Fruit fly (Drosophila melanogaster) whole organism, embryonic: ENCODE measurements around the gene CG4730.

ENCODE experiments used
- Aef1 ChIP-seq: fragments of 200-800 bp; sonication (Bioruptor generic); IDR thresholded peaks from 3 replicates; pipeline ENCODE4 v1.3.6; 2022; ENCODE audit warnings: missing biosample characterization, missing genetic modification characterization
- Antp ChIP-seq: fragments of 200-800 bp; sonication (Bioruptor generic); optimal IDR thresholded peaks from 3 replicates; lab custom pipeline; 2016; ENCODE audit warnings: missing biosample characterization, missing genetic modification characterization
- B-H2 ChIP-seq: fragments of 200-800 bp; sonication (Bioruptor generic); optimal IDR thresholded peaks from 2 replicates; lab custom pipeline; 2018; ENCODE audit warnings: missing biosample characterization, mild to moderate bottlenecking, missing genetic modification characterization
- CG10209 ChIP-seq: fragments of 200-800 bp; sonication (Bioruptor generic); optimal IDR thresholded peaks from 3 replicates; lab custom pipeline; 2017; ENCODE audit warnings: missing biosample characterization, mild to moderate bottlenecking, missing genetic modification characterization, missing genetic modification reagents
- CG10274 ChIP-seq: fragments of 200-800 bp; sonication (Bioruptor generic); optimal IDR thresholded peaks from 3 replicates; lab custom pipeline; 2017; ENCODE audit warnings: missing biosample characterization, mild to moderate bottlenecking, missing genetic modification characterization
- CG10366 ChIP-seq: fragments of 200-800 bp; sonication (Bioruptor generic); IDR thresholded peaks from 2 replicates; pipeline ENCODE4 v1.3.6; 2022; ENCODE audit warnings: missing biosample characterization, missing genetic modification characterization
- CG11504 ChIP-seq: fragments of 200-800 bp; sonication (Bioruptor generic); optimal IDR thresholded peaks from 3 replicates; lab custom pipeline; 2019; ENCODE audit warnings: missing biosample characterization, mild to moderate bottlenecking, missing genetic modification characterization, moderate library complexity
- CG14860 ChIP-seq: fragments of 200-800 bp; sonication (Bioruptor generic); IDR thresholded peaks from 3 replicates; pipeline ENCODE4 v1.3.6; 2022; ENCODE audit warnings: missing biosample characterization, missing genetic modification characterization; ENCODE audit not compliant: partially characterized antibody
- CG16779 ChIP-seq: fragments of 200-800 bp; sonication (Bioruptor generic); IDR thresholded peaks from 2 replicates; pipeline ENCODE4 v1.3.6; 2022; ENCODE audit warnings: missing biosample characterization, missing genetic modification characterization
- CG18764 ChIP-seq: fragments of 200-800 bp; sonication (Bioruptor generic); optimal IDR thresholded peaks from 3 replicates; lab custom pipeline; 2016; ENCODE audit warnings: missing biosample characterization, missing genetic modification characterization
- CG3065 ChIP-seq: fragments of 200-800 bp; sonication (Bioruptor generic); optimal IDR thresholded peaks from 2 replicates; lab custom pipeline; 2016; ENCODE audit warnings: missing biosample characterization, missing genetic modification characterization
- CG31224 ChIP-seq: fragments of 200-800 bp; sonication (Bioruptor generic); IDR thresholded peaks from 2 replicates; pipeline ENCODE4 v1.3.6; 2022; ENCODE audit warnings: missing biosample characterization, missing genetic modification characterization
- CG31441 ChIP-seq: fragments of 200-800 bp; sonication (Bioruptor generic); IDR thresholded peaks from 2 replicates; pipeline ENCODE4 v1.3.6; 2022; ENCODE audit warnings: missing biosample characterization, missing genetic modification characterization
- CG3995 ChIP-seq: fragments of 200-800 bp; sonication (Bioruptor generic); optimal IDR thresholded peaks from 3 replicates; lab custom pipeline; 2016; ENCODE audit warnings: missing biosample characterization, missing genetic modification characterization
- CG8359 ChIP-seq: fragments of 200-800 bp; sonication (Bioruptor generic); optimal IDR thresholded peaks from 2 replicates; lab custom pipeline; 2017; ENCODE audit warnings: missing biosample characterization, mild to moderate bottlenecking, missing genetic modification characterization, borderline replicate concordance
- Drgx ChIP-seq: fragments of 200-800 bp; sonication (Bioruptor generic); IDR thresholded peaks from 2 replicates; pipeline ENCODE4 v1.3.6; 2022; ENCODE audit warnings: missing biosample characterization, missing genetic modification characterization
- Ets65A ChIP-seq: fragments of 200-800 bp; sonication (Bioruptor generic); peaks from one replicate; lab custom pipeline; 2016; ENCODE audit warnings: missing biosample characterization, missing genetic modification characterization
- Hmr ChIP-seq: fragments of 200-800 bp; sonication (Bioruptor generic); optimal IDR thresholded peaks from 3 replicates; lab custom pipeline; 2017; ENCODE audit warnings: mild to moderate bottlenecking, missing biosample characterization, missing genetic modification reagents, missing genetic modification characterization
- Max ChIP-seq: fragments of 200-800 bp; sonication (Bioruptor generic); optimal IDR thresholded peaks from 2 replicates; lab custom pipeline; 2016; ENCODE audit warnings: missing biosample characterization, mild to moderate bottlenecking, missing genetic modification characterization
- Nf-YA ChIP-seq: fragments of 200-800 bp; sonication (Bioruptor generic); IDR thresholded peaks from 2 replicates; pipeline ENCODE4 v1.3.6; 2022; ENCODE audit warnings: missing biosample characterization, missing genetic modification characterization
- Nf-YB ChIP-seq: fragments of 200-800 bp; sonication (Bioruptor generic); optimal IDR thresholded peaks from 3 replicates; lab custom pipeline; 2019; ENCODE audit warnings: missing biosample characterization, mild to moderate bottlenecking, missing genetic modification characterization, moderate library complexity
- Opbp ChIP-seq: fragments of 200-800 bp; sonication (Bioruptor generic); IDR thresholded peaks from 3 replicates; pipeline ENCODE4 v1.3.6; 2022; ENCODE audit warnings: missing biosample characterization, missing genetic modification characterization; ENCODE audit not compliant: partially characterized antibody
- Optix ChIP-seq: fragments of 200-800 bp; sonication (Bioruptor generic); IDR thresholded peaks from 3 replicates; pipeline ENCODE4 v1.3.6; 2022; ENCODE audit warnings: missing biosample characterization, missing genetic modification characterization
- Sin3A ChIP-seq: fragments of >200 bp; optimal IDR thresholded peaks from 2 replicates; lab custom pipeline; 2018
- Taf1 ChIP-seq: fragments of 200-800 bp; sonication (Bioruptor generic); IDR thresholded peaks from 2 replicates; pipeline ENCODE4 v1.3.6; 2022; ENCODE audit warnings: missing biosample characterization, missing genetic modification characterization
- Xrp1 ChIP-seq: fragments of 200-800 bp; sonication (Bioruptor generic); IDR thresholded peaks from 2 replicates; pipeline ENCODE4 v1.3.6; 2022; ENCODE audit warnings: missing biosample characterization, missing genetic modification characterization
- bcd ChIP-seq: fragments of 200-800 bp; sonication (Bioruptor generic); optimal IDR thresholded peaks from 2 replicates; lab custom pipeline; 2017; ENCODE audit warnings: missing biosample characterization, mild to moderate bottlenecking, missing genetic modification characterization
- bigmax ChIP-seq: fragments of 200-800 bp; sonication (Bioruptor generic); optimal IDR thresholded peaks from 2 replicates; lab custom pipeline; 2018; ENCODE audit warnings: missing biosample characterization, mild to moderate bottlenecking, missing genetic modification characterization
- cg ChIP-seq: fragments of 200-800 bp; sonication (Bioruptor generic); optimal IDR thresholded peaks from 3 replicates; lab custom pipeline; 2019; ENCODE audit warnings: missing biosample characterization, mild to moderate bottlenecking, missing genetic modification characterization, moderate library complexity
- chm ChIP-seq: fragments of 200-800 bp; sonication (Bioruptor generic); IDR thresholded peaks from 2 replicates; pipeline ENCODE4 v1.3.6; 2022; ENCODE audit warnings: missing biosample characterization, missing genetic modification characterization
- ci ChIP-seq: fragments of 200-800 bp; sonication (Bioruptor generic); IDR thresholded peaks from 3 replicates; pipeline ENCODE4 v1.3.6; 2022; ENCODE audit warnings: missing biosample characterization, missing genetic modification characterization
- cwo ChIP-seq: fragments of 200-800 bp; sonication (Bioruptor generic); optimal IDR thresholded peaks from 3 replicates; lab custom pipeline; 2017; ENCODE audit warnings: missing biosample characterization, missing genetic modification characterization, mild to moderate bottlenecking, moderate library complexity, missing genetic modification reagents
- da ChIP-seq: fragments of 200-800 bp; sonication (Bioruptor generic); optimal IDR thresholded peaks from 2 replicates; lab custom pipeline; 2016; ENCODE audit warnings: missing biosample characterization, missing genetic modification characterization
- dpn ChIP-seq, 2 experiments: fragments of 200-800 bp; sonication (Bioruptor generic); optimal IDR thresholded peaks; 3 replicates each; lab custom pipeline; 2016; ENCODE audit warnings: missing biosample characterization in 2 of 2, missing genetic modification characterization in 2 of 2
- gcm ChIP-seq: fragments of 200-800 bp; sonication (Bioruptor generic); optimal IDR thresholded peaks from 2 replicates; lab custom pipeline; 2019; ENCODE audit warnings: missing biosample characterization, mild to moderate bottlenecking, missing genetic modification characterization, moderate library complexity
- gcm2 ChIP-seq: fragments of 200-800 bp; sonication (Bioruptor generic); optimal IDR thresholded peaks from 2 replicates; lab custom pipeline; 2016; ENCODE audit warnings: missing biosample characterization, missing genetic modification characterization
- jigr1 ChIP-seq: fragments of 200-800 bp; sonication (Bioruptor generic); IDR thresholded peaks from 3 replicates; pipeline ENCODE4 v1.3.6; 2022; ENCODE audit warnings: missing biosample characterization, missing genetic modification characterization
- kay ChIP-seq: fragments of 200-800 bp; sonication (Bioruptor generic); optimal IDR thresholded peaks from 2 replicates; lab custom pipeline; 2016; ENCODE audit warnings: missing biosample characterization, missing genetic modification characterization
- ken ChIP-seq: fragments of 200-800 bp; sonication (Bioruptor generic); IDR thresholded peaks from 3 replicates; pipeline ENCODE4 v1.3.6; 2022; ENCODE audit warnings: missing biosample characterization, missing genetic modification characterization
- lbe ChIP-seq: fragments of 200-800 bp; sonication (Bioruptor generic); optimal IDR thresholded peaks from 2 replicates; lab custom pipeline; 2016; ENCODE audit warnings: missing biosample characterization, mild to moderate bottlenecking, missing genetic modification characterization
- lmd ChIP-seq: fragments of 200-800 bp; sonication (Bioruptor generic); IDR thresholded peaks from 2 replicates; pipeline ENCODE4 v1.3.6; 2022; ENCODE audit warnings: missing biosample characterization, missing genetic modification characterization
- nerfin-2 ChIP-seq: fragments of 200-800 bp; sonication (Bioruptor generic); IDR thresholded peaks from 2 replicates; pipeline ENCODE4 v1.3.6; 2022; ENCODE audit warnings: missing biosample characterization, missing genetic modification characterization; ENCODE audit not compliant: partially characterized antibody
- nmo ChIP-seq: fragments of 200-800 bp; sonication (Bioruptor generic); optimal IDR thresholded peaks from 2 replicates; lab custom pipeline; 2018; ENCODE audit warnings: missing biosample characterization, mild to moderate bottlenecking, missing genetic modification characterization, moderate library complexity
- p53 ChIP-seq: fragments of 200-800 bp; sonication (Bioruptor generic); optimal IDR thresholded peaks from 2 replicates; lab custom pipeline; 2016; ENCODE audit warnings: missing biosample characterization, missing genetic modification characterization
- pho ChIP-seq: fragments of 200-800 bp; sonication (Bioruptor generic); optimal IDR thresholded peaks from 2 replicates; lab custom pipeline; 2016; ENCODE audit warnings: missing biosample characterization, missing genetic modification characterization
- sens ChIP-seq: fragments of 200-800 bp; sonication (Bioruptor generic); peaks from one replicate; lab custom pipeline; 2016; ENCODE audit warnings: missing biosample characterization, missing genetic modification characterization
- sug ChIP-seq: fragments of 200-800 bp; optimal IDR thresholded peaks from 2 replicates; lab custom pipeline; 2019; ENCODE audit warnings: missing biosample characterization, mild to moderate bottlenecking, missing genetic modification characterization, moderate library complexity
- twi ChIP-seq: fragments of 200-800 bp; optimal IDR thresholded peaks from 2 replicates; lab custom pipeline; 2019; ENCODE audit warnings: missing biosample characterization, mild to moderate bottlenecking, missing genetic modification characterization, moderate library complexity
- yki ChIP-seq: fragments of >200 bp; optimal IDR thresholded peaks from 3 replicates; lab custom pipeline; 2018
- z ChIP-seq: fragments of 200-800 bp; sonication (Bioruptor generic); IDR thresholded peaks from 3 replicates; pipeline ENCODE4 v1.3.6; 2022; ENCODE audit warnings: missing biosample characterization, missing genetic modification characterization
- zen ChIP-seq: fragments of 200-800 bp; sonication (Bioruptor generic); optimal IDR thresholded peaks from 3 replicates; lab custom pipeline; 2018; ENCODE audit warnings: missing biosample characterization, mild to moderate bottlenecking, missing genetic modification characterization, moderate library complexity

The CG4730 gene

DNA sequence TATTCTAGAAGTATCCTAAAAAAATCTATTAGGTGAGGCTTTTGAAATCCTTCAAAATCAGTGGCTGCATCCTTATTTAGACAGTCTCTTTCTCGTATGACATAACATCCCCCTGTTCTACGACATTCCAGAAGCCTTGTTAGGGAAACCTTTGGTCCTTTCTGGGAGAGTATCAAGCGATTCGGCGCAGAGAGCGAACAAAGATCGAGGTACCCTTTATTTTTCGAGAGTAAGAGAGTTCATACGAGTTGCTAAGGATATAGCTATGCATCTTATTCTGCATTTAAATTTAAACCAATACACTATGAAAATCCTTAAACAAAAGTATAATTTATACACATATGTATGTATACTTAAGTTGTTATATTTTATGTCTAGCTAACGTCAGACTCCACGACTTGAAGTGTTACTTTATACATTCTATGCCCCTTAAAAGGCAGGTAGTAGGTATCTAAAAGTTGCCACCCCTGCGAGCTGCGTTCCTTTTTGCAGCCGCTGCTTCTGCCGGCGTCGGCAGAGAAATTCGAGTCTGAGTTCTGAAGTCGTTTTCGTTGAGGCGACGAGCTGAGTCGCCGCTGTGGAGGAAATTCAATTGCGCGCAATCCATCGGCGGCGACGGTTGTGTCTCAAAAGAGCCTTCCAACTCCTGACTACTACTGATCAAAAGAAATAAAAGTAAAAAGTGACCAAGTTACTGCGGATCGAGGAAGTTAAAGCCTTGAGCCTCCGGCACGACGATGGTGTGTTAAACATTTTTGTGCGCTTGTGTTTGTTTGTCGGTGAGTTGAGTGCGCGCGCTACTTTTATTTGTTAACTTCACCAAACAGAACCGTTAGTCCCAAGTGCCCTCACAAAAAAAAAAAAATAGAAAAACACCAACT, 40.9 kb downstream of the CG4730 start, which contains the start of gene jigr1 (continued):
- peak; percentile 19 for TF ChIP-seq Max (GFP tag; lab: Kevin White, UChicago)
- TF ChIP-seq CG8359 = no peak
- peak; percentile 53 for TF ChIP-seq nmo (GFP tag; lab: Kevin White, UChicago)
- no peak for TF ChIP-seq Hmr
- no peak for TF ChIP-seq cg (GFP tag; lab: Kevin White, UChicago)
- no peak for TF ChIP-seq ken
- TF ChIP-seq Drgx (GFP tag; lab: Robert Waterston, UW) = no peak
- peak; percentile 90 for TF ChIP-seq Ets65A
- no peak for TF ChIP-seq chm (GFP tag; lab: Robert Waterston, UW)
- TF ChIP-seq CG10209 (GFP tag; lab: Kevin White, UChicago) = peak; percentile 59
- no peak for TF ChIP-seq Antp (GFP tag; lab: Kevin White, UChicago)
- peak; percentile 33 for TF ChIP-seq twi
- no peak for TF ChIP-seq Taf1 (GFP tag; lab: Robert Waterston, UW)
- no peak for TF ChIP-seq CG18764 (GFP tag; lab: Kevin White, UChicago)
- peak; percentile 54 for TF ChIP-seq CG31441 (GFP tag; lab: Robert Waterston, UW)
- peak; percentile 58 for TF ChIP-seq gcm
- TF ChIP-seq bigmax (GFP tag; lab: Kevin White, UChicago) = no peak
- peak; percentile 91 for TF ChIP-seq sens (GFP tag; lab: Kevin White, UChicago)
- TF ChIP-seq CG3065 = no peak
- TF ChIP-seq lmd (GFP tag; lab: Robert Waterston, UW) = peak; percentile 40; the same call in 1 of the 2 replicates
- TF ChIP-seq Optix (GFP tag; lab: Robert Waterston, UW) = no peak
- no peak for TF ChIP-seq p53 (GFP tag; lab: Kevin White, UChicago)
- peak; percentile 82 for TF ChIP-seq zen (tag; lab: Kevin White, UChicago)
- peak; percentile 51 for TF ChIP-seq lbe
- TF ChIP-seq Opbp (GFP tag; lab: Robert Waterston, UW) = no peak
- peak; percentile 78 for TF ChIP-seq Xrp1
- TF ChIP-seq CG11504 (tag; lab: Kevin White, UChicago) = peak; percentile 18
- TF ChIP-seq sug (tag; lab: Kevin White, UChicago) = no peak
- TF ChIP-seq da (GFP tag; lab: Kevin White, UChicago) = no peak
- TF ChIP-seq Sin3A (lab: Kevin White, UChicago) = no peak
- no peak for TF ChIP-seq gcm2 (GFP tag; lab: Kevin White, UChicago)
- no peak for TF ChIP-seq ci
- no peak for TF ChIP-seq Aef1 (GFP tag; lab: Robert Waterston, UW)
- no peak for TF ChIP-seq CG10274 (GFP tag; lab: Kevin White, UChicago)
- no peak for TF ChIP-seq pho (GFP tag; lab: Kevin White, UChicago)
- no peak for TF ChIP-seq bcd (GFP tag; lab: Kevin White, UChicago)
- no peak for TF ChIP-seq CG10366
- TF ChIP-seq kay (GFP tag; lab: Kevin White, UChicago) = no peak
- no peak for TF ChIP-seq cwo
- TF ChIP-seq CG31224 (GFP tag; lab: Robert Waterston, UW) = no peak
- peak in 1 of 2 experiments; percentile 1 for TF ChIP-seq dpn (GFP tag; optimal IDR thresholded peaks at IDR 0.05; lab: Kevin White, UChicago)
- TF ChIP-seq jigr1 = no peak
- TF ChIP-seq z (GFP tag; lab: Robert Waterston, UW) = no peak
- no peak for TF ChIP-seq CG14860 (GFP tag; lab: Robert Waterston, UW)
- peak; percentile 27 for TF ChIP-seq Nf-YB (GFP tag; lab: Kevin White, UChicago)
- no peak for TF ChIP-seq yki (lab: Kevin White, UChicago)
- no peak for TF ChIP-seq B-H2 (GFP tag; lab: Kevin White, UChicago)
- no peak for TF ChIP-seq Nf-YA
- no peak for TF ChIP-seq CG16779 (GFP tag; lab: Robert Waterston, UW)
- no peak for TF ChIP-seq CG3995 (GFP tag; lab: Kevin White, UChicago)
- no peak for TF ChIP-seq nerfin-2 (GFP tag; lab: Robert Waterston, UW)
